Worm (Caenorhabditis elegans): ENCODE measurements around the gene Y82E9BR.20.

DNA sequence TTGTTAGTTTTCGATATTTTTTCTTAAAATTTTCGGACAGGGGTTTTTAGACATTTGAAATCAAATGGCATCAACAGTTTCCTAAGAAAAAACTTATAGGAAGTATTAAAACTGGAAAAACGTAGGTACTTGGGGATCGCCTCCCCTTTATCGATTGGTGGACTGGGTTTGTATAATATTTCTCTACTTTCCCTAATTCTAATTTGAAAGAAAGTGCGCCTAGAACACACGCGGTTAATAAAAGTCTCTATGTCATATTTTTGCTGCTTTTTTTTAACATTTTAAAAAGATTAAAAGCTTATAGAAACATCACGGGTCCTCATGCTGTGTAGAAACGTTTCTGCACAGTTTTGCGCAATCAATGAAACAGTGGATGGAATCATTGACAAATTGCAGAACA, 25.5 kb downstream of the Y82E9BR.20 start, which contains the start of gene pals-16:
- TF ChIP-seq mdl-1 (tag; optimal IDR thresholded peaks at IDR 0.05) = no peak
- no peak for TF ChIP-seq nhr-25 (tag; optimal IDR thresholded peaks at IDR 0.05)
- no peak for TF ChIP-seq nfya-1 (tag; optimal IDR thresholded peaks at IDR 0.05; ENCODE audit: insufficient read depth)
- no peak for TF ChIP-seq sea-2 (GFP tag; optimal IDR thresholded peaks at IDR 0.05)
- TF ChIP-seq lin-39 (tag; optimal IDR thresholded peaks at IDR 0.05) = no peak
- no peak for TF ChIP-seq fkh-10 (GFP tag; optimal IDR thresholded peaks at IDR 0.05)

Measured in whole organism, L3 larva.